Fruit fly (Drosophila melanogaster) whole organism, embryonic: ENCODE results near the gene CG14252.
A peak's percentile ranks its signal among the peaks of the same experiment; 100 is the strongest.

Source experiments
- BEAF-32 ChIP-seq: fragments of 200-800 bp; sonication (Bioruptor generic); optimal IDR thresholded peaks from 3 replicates; lab custom pipeline; 2017; ENCODE audit warnings: missing biosample characterization, missing genetic modification characterization, mild to moderate bottlenecking, moderate library complexity, missing genetic modification reagents
- CG10209 ChIP-seq: fragments of 200-800 bp; sonication (Bioruptor generic); optimal IDR thresholded peaks from 3 replicates; lab custom pipeline; 2017; ENCODE audit warnings: missing biosample characterization, mild to moderate bottlenecking, missing genetic modification characterization, missing genetic modification reagents
- CG10321 ChIP-seq: fragments of 200-800 bp; sonication (Bioruptor generic); IDR thresholded peaks from 2 replicates; pipeline ENCODE4 v1.3.6; 2022; ENCODE audit warnings: missing biosample characterization, missing genetic modification characterization
- CG10565 ChIP-seq: fragments of 200-800 bp; sonication (Bioruptor generic); optimal IDR thresholded peaks from 3 replicates; lab custom pipeline; 2016; ENCODE audit warnings: missing biosample characterization, mild to moderate bottlenecking, missing genetic modification characterization
- CG11504 ChIP-seq: fragments of 200-800 bp; sonication (Bioruptor generic); optimal IDR thresholded peaks from 3 replicates; lab custom pipeline; 2019; ENCODE audit warnings: missing biosample characterization, mild to moderate bottlenecking, missing genetic modification characterization, moderate library complexity
- CG12219 ChIP-seq: fragments of 200-800 bp; sonication (Bioruptor generic); optimal IDR thresholded peaks from 3 replicates; lab custom pipeline; 2018; ENCODE audit warnings: missing biosample characterization, mild to moderate bottlenecking, missing genetic modification characterization
- CG13287 ChIP-seq: fragments of 200-800 bp; sonication (Bioruptor generic); IDR thresholded peaks from 2 replicates; pipeline ENCODE4 v1.3.6; 2022; ENCODE audit warnings: missing biosample characterization, missing genetic modification characterization; ENCODE audit not compliant: partially characterized antibody
- CG14050 ChIP-seq: fragments of 200-800 bp; sonication (Bioruptor generic); IDR thresholded peaks from 3 replicates; pipeline ENCODE4 v1.3.6; 2022; ENCODE audit warnings: missing biosample characterization, missing genetic modification characterization
- CG14441 ChIP-seq: fragments of 200-800 bp; sonication (Bioruptor generic); IDR thresholded peaks from 2 replicates; pipeline ENCODE4 v1.3.6; 2022; ENCODE audit warnings: missing biosample characterization, missing genetic modification characterization
- CG15073 ChIP-seq: fragments of 200-800 bp; sonication (Bioruptor generic); optimal IDR thresholded peaks from 2 replicates; lab custom pipeline; 2016; ENCODE audit warnings: missing biosample characterization, missing genetic modification characterization
- CG1647 ChIP-seq: fragments of 200-800 bp; sonication (Bioruptor generic); optimal IDR thresholded peaks from 3 replicates; lab custom pipeline; 2016; ENCODE audit warnings: missing biosample characterization, missing genetic modification characterization
- CG16813 ChIP-seq: fragments of 200-800 bp; sonication (Bioruptor generic); IDR thresholded peaks from 3 replicates; pipeline ENCODE4 v1.3.6; 2022; ENCODE audit warnings: missing biosample characterization, missing genetic modification characterization; ENCODE audit not compliant: partially characterized antibody
- CG18599 ChIP-seq: fragments of 200-800 bp; sonication (Bioruptor generic); optimal IDR thresholded peaks from 3 replicates; lab custom pipeline; 2017; ENCODE audit warnings: missing biosample characterization, missing genetic modification characterization, mild to moderate bottlenecking, moderate library complexity, missing genetic modification reagents
- CG2712 ChIP-seq: fragments of 200-800 bp; optimal IDR thresholded peaks from 3 replicates; lab custom pipeline; 2019; ENCODE audit warnings: missing biosample characterization, mild to moderate bottlenecking, missing genetic modification characterization, moderate library complexity
- CG32767 ChIP-seq: fragments of 200-800 bp; sonication (Bioruptor generic); IDR thresholded peaks from 2 replicates; pipeline ENCODE4 v1.3.6; 2022; ENCODE audit warnings: missing biosample characterization, missing genetic modification characterization
- CG3995 ChIP-seq: fragments of 200-800 bp; sonication (Bioruptor generic); optimal IDR thresholded peaks from 3 replicates; lab custom pipeline; 2016; ENCODE audit warnings: missing biosample characterization, missing genetic modification characterization
- CG5245 ChIP-seq: fragments of 200-800 bp; sonication (Bioruptor generic); optimal IDR thresholded peaks from 3 replicates; lab custom pipeline; 2016; ENCODE audit warnings: missing biosample characterization, missing genetic modification characterization
- CG7839 ChIP-seq: fragments of 200-800 bp; sonication (Bioruptor generic); optimal IDR thresholded peaks from 3 replicates; lab custom pipeline; 2018; ENCODE audit warnings: missing biosample characterization, mild to moderate bottlenecking, missing genetic modification characterization, moderate library complexity
- Dp ChIP-seq: fragments of 200-800 bp; sonication (Bioruptor generic); optimal IDR thresholded peaks from 2 replicates; lab custom pipeline; 2018; ENCODE audit warnings: missing biosample characterization, mild to moderate bottlenecking, missing genetic modification characterization, moderate library complexity
- E2f2 ChIP-seq: fragments of 200-800 bp; sonication (Bioruptor generic); IDR thresholded peaks from 2 replicates; pipeline ENCODE4 v1.3.6; 2022; ENCODE audit warnings: missing biosample characterization, missing genetic modification characterization
- HLH4C ChIP-seq: fragments of 200-800 bp; sonication (Bioruptor generic); IDR thresholded peaks from 3 replicates; pipeline ENCODE4 v1.3.6; 2022; ENCODE audit warnings: missing biosample characterization, missing genetic modification characterization; ENCODE audit not compliant: partially characterized antibody
- MBD-R2 ChIP-seq: fragments of 200-800 bp; sonication (Bioruptor generic); IDR thresholded peaks from 2 replicates; pipeline ENCODE4 v1.3.6; 2022; ENCODE audit warnings: missing biosample characterization, missing genetic modification characterization
- Optix ChIP-seq: fragments of 200-800 bp; sonication (Bioruptor generic); IDR thresholded peaks from 3 replicates; pipeline ENCODE4 v1.3.6; 2022; ENCODE audit warnings: missing biosample characterization, missing genetic modification characterization
- Trl ChIP-seq, 3 experiments: fragments of >200 bp in 2 of 3; fragments of 200-800 bp in 1 of 3; sonication (Bioruptor generic) in 1 of 3; optimal IDR thresholded peaks; 2 replicates in 1 of 3; 3 replicates in 2 of 3; lab custom pipeline; 2016 to 2017; ENCODE audit warnings: missing biosample characterization in 1 of 3, missing genetic modification characterization in 1 of 3
- bbx ChIP-seq: fragments of 200-800 bp; sonication (Bioruptor generic); IDR thresholded peaks from 2 replicates; pipeline ENCODE4 v1.3.6; 2022; ENCODE audit warnings: missing biosample characterization, missing genetic modification characterization; ENCODE audit not compliant: partially characterized antibody
- br ChIP-seq: fragments of >200 bp; optimal IDR thresholded peaks from 2 replicates; lab custom pipeline; 2017
- chinmo ChIP-seq: fragments of 200-800 bp; sonication (Bioruptor generic); IDR thresholded peaks from 4 replicates; pipeline ENCODE4 v1.3.6; 2022; ENCODE audit warnings: missing biosample characterization, missing genetic modification characterization; ENCODE audit not compliant: partially characterized antibody
- chm ChIP-seq: fragments of 200-800 bp; sonication (Bioruptor generic); IDR thresholded peaks from 2 replicates; pipeline ENCODE4 v1.3.6; 2022; ENCODE audit warnings: missing biosample characterization, missing genetic modification characterization
- dan ChIP-seq: fragments of 200-800 bp; sonication (Bioruptor generic); IDR thresholded peaks from 2 replicates; pipeline ENCODE4 v1.3.6; 2022; ENCODE audit warnings: missing biosample characterization, missing genetic modification characterization
- dati ChIP-seq: fragments of 200-800 bp; sonication (Bioruptor generic); IDR thresholded peaks from 2 replicates; pipeline ENCODE4 v1.3.6; 2022; ENCODE audit warnings: missing biosample characterization, missing genetic modification characterization
- dmrt99B ChIP-seq: fragments of 200-800 bp; sonication (Bioruptor generic); optimal IDR thresholded peaks from 2 replicates; lab custom pipeline; 2018; ENCODE audit warnings: missing biosample characterization, mild to moderate bottlenecking, missing genetic modification characterization, moderate library complexity
- ewg ChIP-seq: fragments of 200-800 bp; sonication (Bioruptor generic); optimal IDR thresholded peaks from 3 replicates; lab custom pipeline; 2017; ENCODE audit warnings: mild to moderate bottlenecking, missing biosample characterization, missing genetic modification reagents, missing genetic modification characterization
- klu ChIP-seq: fragments of 200-800 bp; sonication (Bioruptor generic); IDR thresholded peaks from 2 replicates; pipeline ENCODE4 v1.3.6; 2022; ENCODE audit warnings: missing biosample characterization, missing genetic modification characterization
- knrl ChIP-seq: fragments of 200-800 bp; sonication (Bioruptor generic); IDR thresholded peaks from 3 replicates; pipeline ENCODE4 v1.3.6; 2022; ENCODE audit warnings: missing biosample characterization, missing genetic modification characterization; ENCODE audit not compliant: partially characterized antibody
- mirr ChIP-seq: fragments of 200-800 bp; sonication (Bioruptor generic); optimal IDR thresholded peaks from 3 replicates; lab custom pipeline; 2018; ENCODE audit warnings: missing biosample characterization, mild to moderate bottlenecking, missing genetic modification characterization
- nerfin-1 ChIP-seq: fragments of 200-800 bp; sonication (Bioruptor generic); optimal IDR thresholded peaks from 3 replicates; lab custom pipeline; 2019; ENCODE audit warnings: missing biosample characterization, mild to moderate bottlenecking, missing genetic modification characterization, moderate library complexity
- nerfin-2 ChIP-seq: fragments of 200-800 bp; sonication (Bioruptor generic); IDR thresholded peaks from 2 replicates; pipeline ENCODE4 v1.3.6; 2022; ENCODE audit warnings: missing biosample characterization, missing genetic modification characterization; ENCODE audit not compliant: partially characterized antibody
- otp ChIP-seq: fragments of 200-800 bp; sonication (Bioruptor generic); IDR thresholded peaks from 3 replicates; pipeline ENCODE4, ENCODE4 v1.3.6; 2022; ENCODE audit warnings: missing biosample characterization, missing genetic modification characterization
- phol ChIP-seq: fragments of 200-800 bp; sonication (Bioruptor generic); optimal IDR thresholded peaks from 3 replicates; lab custom pipeline; 2018; ENCODE audit warnings: missing biosample characterization, mild to moderate bottlenecking, missing genetic modification characterization, moderate library complexity
- pros ChIP-seq: fragments of 200-800 bp; sonication (Bioruptor generic); optimal IDR thresholded peaks from 3 replicates; lab custom pipeline; 2019; ENCODE audit warnings: missing biosample characterization, mild to moderate bottlenecking, missing genetic modification characterization, moderate library complexity
- sim ChIP-seq: fragments of 200-800 bp; sonication (Bioruptor generic); IDR thresholded peaks from 2 replicates; pipeline ENCODE4 v1.3.6; 2022; ENCODE audit warnings: missing biosample characterization, missing genetic modification characterization
- sug ChIP-seq: fragments of 200-800 bp; optimal IDR thresholded peaks from 2 replicates; lab custom pipeline; 2019; ENCODE audit warnings: missing biosample characterization, mild to moderate bottlenecking, missing genetic modification characterization, moderate library complexity
- tgo ChIP-seq: fragments of 200-800 bp; sonication (Bioruptor generic); IDR thresholded peaks from 3 replicates; pipeline ENCODE4 v1.3.6; 2022; ENCODE audit warnings: missing biosample characterization, missing genetic modification characterization
- vfl ChIP-seq: fragments of 200-800 bp; sonication (Bioruptor generic); optimal IDR thresholded peaks from 2 replicates; lab custom pipeline; 2016; ENCODE audit warnings: missing biosample characterization, missing genetic modification characterization
- vnd ChIP-seq: fragments of 200-800 bp; sonication (Bioruptor generic); IDR thresholded peaks from 3 replicates; pipeline ENCODE4 v1.3.6; 2022; ENCODE audit warnings: missing biosample characterization, missing genetic modification characterization; ENCODE audit not compliant: partially characterized antibody
- z ChIP-seq: fragments of 200-800 bp; sonication (Bioruptor generic); IDR thresholded peaks from 3 replicates; pipeline ENCODE4 v1.3.6; 2022; ENCODE audit warnings: missing biosample characterization, missing genetic modification characterization
- zfh1 ChIP-seq: fragments of 200-800 bp; sonication (Bioruptor generic); IDR thresholded peaks from 3 replicates; pipeline ENCODE4 v1.3.6; 2022; ENCODE audit warnings: missing biosample characterization, missing genetic modification characterization

CG14252 gene

dm6 chr3R:26966385-26966784 is 21.1 kb downstream of the CG14252 start, which contains the start of gene Gr97a:
Gene Gr97a, minus strand, starts transcription at chr3R:26966485.
- TF ChIP-seq CG14441: 0 out of 2 replicates have a peak, but pooled peaks have one; percentile 11
- 0 out of 3 replicates have a peak, but pooled peaks have one; percentile 4 for TF ChIP-seq zfh1 (GFP tag; lab: Robert Waterston, UW)
- peak; percentile 50 for TF ChIP-seq CG3995 (GFP tag; lab: Kevin White, UChicago)
- no peak for TF ChIP-seq nerfin-1
- TF ChIP-seq, all 482 proteins: peak for 3

dm6 chr3R:26966794-26967323 is 21.5 kb downstream of the CG14252 start, which contains the start of gene CG5521:
Gene CG5521, plus strand, starts transcription at chr3R:26966930.
- TF ChIP-seq sug (peak; percentile 13), CG1647 (GFP tag; lab: Kevin White, UChicago) (no peak), pros (no peak), CG5245 (GFP tag; lab: Kevin White, UChicago) (no peak), vfl (GFP tag; lab: Kevin White, UChicago) (no peak), CG32767 (GFP tag; lab: Robert Waterston, UW) (no peak), CG2712 (tag; lab: Kevin White, UChicago) (no peak), sim (no peak), chinmo (GFP tag; lab: Robert Waterston, UW) (0 out of 4 replicates have a peak, but pooled peaks have one; percentile 71), CG13287 (GFP tag; lab: Robert Waterston, UW) (peak; percentile 56), CG10565 (GFP tag; lab: Kevin White, UChicago) (no peak), CG14050 (GFP tag; lab: Robert Waterston, UW) (no peak), CG12219 (GFP tag; lab: Kevin White, UChicago) (no peak), CG10321 (GFP tag; lab: Robert Waterston, UW) (no peak; the same call in 1 of the 2 replicates), bbx (GFP tag; lab: Robert Waterston, UW) (peak; percentile 45), Dp (GFP tag; lab: Kevin White, UChicago) (peak; percentile 10), dan (GFP tag; lab: Robert Waterston, UW) (no peak), CG15073 (no peak), dati (no peak), E2f2 (GFP tag; lab: Robert Waterston, UW) (peak; percentile 24; the same call in 1 of the 2 replicates), CG7839 (tag; lab: Kevin White, UChicago) (peak; percentile 7), otp (no peak), br (lab: Kevin White, UChicago) (no peak), Trl (optimal IDR thresholded peaks at IDR 0.05; lab: Kevin White, UChicago) (no peak), Trl (GFP tag; optimal IDR thresholded peaks at IDR 0.05; lab: Kevin White, UChicago) (no peak), knrl (peak; percentile 77), CG16813 (GFP tag; lab: Robert Waterston, UW) (0 out of 3 replicates have a peak, but pooled peaks have one; percentile 34), HLH4C (GFP tag; lab: Robert Waterston, UW) (peak; percentile 36; the same call in 1 of the 3 replicates), BEAF-32 (GFP tag; lab: Kevin White, UChicago) (peak; percentile 0), vnd (GFP tag; lab: Robert Waterston, UW) (no peak; the same call in 2 of the 3 replicates), z (GFP tag; lab: Robert Waterston, UW) (no peak), chm (peak; percentile 20; the same call in 1 of the 2 replicates), nerfin-2 (no peak), CG10209 (no peak), ewg (GFP tag; lab: Kevin White, UChicago) (no peak), dmrt99B (tag; lab: Kevin White, UChicago) (no peak), CG18599 (GFP tag; lab: Kevin White, UChicago) (no peak), MBD-R2 (peak; percentile 74), klu (0 out of 2 replicates have a peak, but pooled peaks have one; percentile 9), tgo (GFP tag; lab: Robert Waterston, UW) (no peak), mirr (GFP tag; lab: Kevin White, UChicago) (no peak), Optix (GFP tag; lab: Robert Waterston, UW) (no peak), CG11504 (tag; lab: Kevin White, UChicago) (no peak), phol (no peak)
